Fruit fly (Drosophila melanogaster) whole organism, wandering third instar larva: ENCODE results near the gene CG44038.

Experiments used
- Abd-B ChIP-seq: fragments of >200 bp; optimal IDR thresholded peaks from 2 replicates; lab custom pipeline; 2017; ENCODE audit warnings: missing biosample characterization, missing genetic modification characterization
- CrebA ChIP-seq: fragments of 200-800 bp; sonication (Bioruptor generic); optimal IDR thresholded peaks from 2 replicates; lab custom pipeline; 2016; ENCODE audit warnings: missing biosample characterization, mild to moderate bottlenecking, missing genetic modification characterization, borderline replicate concordance
- HLH106 ChIP-seq: fragments of 200-800 bp; optimal IDR thresholded peaks from 3 replicates; lab custom pipeline; 2019; ENCODE audit warnings: missing biosample characterization, mild to moderate bottlenecking, missing genetic modification characterization, moderate library complexity
- Hnf4 ChIP-seq: fragments of 200-800 bp; sonication (Bioruptor generic); optimal IDR thresholded peaks from 2 replicates; lab custom pipeline; 2016; ENCODE audit warnings: missing biosample characterization, mild to moderate bottlenecking, missing genetic modification characterization
- Hr78 ChIP-seq: fragments of >200 bp; optimal IDR thresholded peaks from 2 replicates; lab custom pipeline; 2017; ENCODE audit warnings: missing biosample characterization, missing genetic modification characterization
- br ChIP-seq: fragments of 200-800 bp; sonication (Bioruptor generic); optimal IDR thresholded peaks from 2 replicates; lab custom pipeline; 2016; ENCODE audit warnings: missing biosample characterization, missing genetic modification characterization
- dl ChIP-seq, 2 experiments: fragments of 175-275, 200-275 bp in 1 of 2; fragments of 200-275 bp in 1 of 2; sonication (Bioruptor generic); optimal IDR thresholded peaks; lab custom pipeline; 2018; ENCODE audit warnings: mild to moderate bottlenecking in 2 of 2, missing biosample characterization in 2 of 2, missing genetic modification characterization in 2 of 2, moderate library complexity in 2 of 2; ENCODE audit not compliant: partially characterized antibody in 2 of 2, insufficient read depth in 1 of 2
- lola ChIP-seq: fragments of >200 bp; optimal IDR thresholded peaks from 2 replicates; lab custom pipeline; 2017; ENCODE audit warnings: missing biosample characterization, missing genetic modification characterization
- psq ChIP-seq: fragments of 200-800 bp; sonication (Bioruptor generic); optimal IDR thresholded peaks from 3 replicates; lab custom pipeline; 2017; ENCODE audit warnings: missing biosample characterization, mild to moderate bottlenecking, missing genetic modification characterization, moderate library complexity

DNA sequence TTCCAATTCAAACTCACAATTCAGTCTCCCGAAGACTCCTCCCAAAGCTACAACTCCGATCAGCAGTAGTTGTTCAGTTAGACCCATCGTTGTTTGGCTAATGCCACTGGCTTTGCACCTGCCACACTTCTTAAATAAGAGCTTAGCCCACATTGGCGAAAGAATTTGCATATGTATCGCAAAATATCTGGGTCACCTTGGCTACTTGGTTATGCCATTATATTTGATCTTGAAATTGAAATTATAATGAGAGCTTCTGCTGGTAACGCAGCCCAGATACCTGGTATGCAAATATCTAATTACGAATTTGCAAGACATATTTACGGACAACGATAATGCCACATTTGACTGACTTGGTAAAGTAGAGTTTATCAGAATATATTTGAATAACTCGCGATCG, 35.9 kb upstream of the CG44038 start, which contains the start of gene CG17404:
- TF ChIP-seq Abd-B (GFP tag; lab: Kevin White, UChicago) (no peak), HLH106 (no peak), dl (GFP tag; optimal IDR thresholded peaks at IDR 0.05; lab: Kevin White, UChicago; ENCODE audit: insufficient read depth in 1 of 2, partially characterized antibody in 2 of 2) (no peak), Hnf4 (no peak), Hr78 (no peak), psq (GFP tag; lab: Kevin White, UChicago) (no peak), CrebA (no peak), lola (GFP tag; lab: Kevin White, UChicago) (no peak), br (GFP tag; lab: Kevin White, UChicago) (no peak)
